Fruit fly (Drosophila melanogaster) whole organism, embryonic: Measurements from ENCODE around the gene CG6126.

ENCODE experiments used
- Atf-2 ChIP-seq: fragments of 200-800 bp; sonication (Bioruptor generic); optimal IDR thresholded peaks from 2 replicates; lab custom pipeline; 2016; ENCODE audit warnings: missing biosample characterization, missing genetic modification characterization
- BtbVII ChIP-seq: fragments of 200-800 bp; sonication (Bioruptor generic); optimal IDR thresholded peaks from 3 replicates; lab custom pipeline; 2017; ENCODE audit warnings: missing biosample characterization, mild to moderate bottlenecking, missing genetic modification characterization
- CG10274 ChIP-seq: fragments of 200-800 bp; sonication (Bioruptor generic); optimal IDR thresholded peaks from 3 replicates; lab custom pipeline; 2017; ENCODE audit warnings: missing biosample characterization, mild to moderate bottlenecking, missing genetic modification characterization
- CG10543 ChIP-seq: fragments of 200-800 bp; sonication (Bioruptor generic); optimal IDR thresholded peaks from 3 replicates; lab custom pipeline; 2017; ENCODE audit warnings: missing biosample characterization, mild to moderate bottlenecking, missing genetic modification characterization, moderate library complexity
- CG10565 ChIP-seq: fragments of 200-800 bp; sonication (Bioruptor generic); optimal IDR thresholded peaks from 3 replicates; lab custom pipeline; 2016; ENCODE audit warnings: missing biosample characterization, mild to moderate bottlenecking, missing genetic modification characterization
- CG10979 ChIP-seq: fragments of 200-800 bp; sonication (Bioruptor generic); optimal IDR thresholded peaks from 2 replicates; lab custom pipeline; 2018; ENCODE audit warnings: missing biosample characterization, mild to moderate bottlenecking, missing genetic modification characterization, moderate library complexity
- CG14014 ChIP-seq: fragments of 200-800 bp; sonication (Bioruptor generic); IDR thresholded peaks from 2 replicates; pipeline ENCODE4 v1.3.6; 2022; ENCODE audit warnings: missing biosample characterization, missing genetic modification characterization
- CG16863 ChIP-seq: fragments of 200-800 bp; sonication (Bioruptor generic); optimal IDR thresholded peaks from 3 replicates; lab custom pipeline; 2016; ENCODE audit warnings: missing biosample characterization, missing genetic modification characterization
- CG3281 ChIP-seq: fragments of 200-800 bp; sonication (Bioruptor generic); optimal IDR thresholded peaks from 3 replicates; lab custom pipeline; 2017; ENCODE audit warnings: missing biosample characterization, mild to moderate bottlenecking, missing genetic modification characterization
- CG4820 ChIP-seq: fragments of 200-800 bp; sonication (Bioruptor generic); optimal IDR thresholded peaks from 3 replicates; lab custom pipeline; 2016; ENCODE audit warnings: missing biosample characterization, missing genetic modification characterization
- CG6272 ChIP-seq: fragments of 200-800 bp; sonication (Bioruptor generic); IDR thresholded peaks from 2 replicates; pipeline ENCODE4 v1.3.6; 2022; ENCODE audit warnings: missing biosample characterization, missing genetic modification characterization
- CG8290 ChIP-seq, 3 experiments: fragments of 200-800 bp; sonication (Bioruptor generic); optimal IDR thresholded peaks; 2 replicates each; lab custom pipeline; 2016 to 2019; ENCODE audit warnings: missing biosample characterization in 3 of 3, missing genetic modification characterization in 3 of 3, mild to moderate bottlenecking in 2 of 3, moderate library complexity in 1 of 3
- CG9817 ChIP-seq: fragments of 200-800 bp; sonication (Bioruptor generic); optimal IDR thresholded peaks from 2 replicates; lab custom pipeline; 2018; ENCODE audit warnings: missing biosample characterization, mild to moderate bottlenecking, missing genetic modification characterization, moderate library complexity
- CG9876 ChIP-seq: fragments of 200-800 bp; sonication (Bioruptor generic); optimal IDR thresholded peaks from 2 replicates; lab custom pipeline; 2016; ENCODE audit warnings: missing biosample characterization, missing genetic modification characterization
- CoRest ChIP-seq: fragments of 200-800 bp; sonication (Bioruptor generic); optimal IDR thresholded peaks from 3 replicates; lab custom pipeline; 2018; ENCODE audit warnings: missing biosample characterization, mild to moderate bottlenecking, missing genetic modification characterization, moderate library complexity
- Dip3 ChIP-seq: fragments of 200-800 bp; sonication (Bioruptor generic); optimal IDR thresholded peaks from 3 replicates; lab custom pipeline; 2016; ENCODE audit warnings: missing biosample characterization, missing genetic modification characterization
- Hmx ChIP-seq: fragments of 200-800 bp; sonication (Bioruptor generic); optimal IDR thresholded peaks from 2 replicates; lab custom pipeline; 2016; ENCODE audit warnings: missing biosample characterization, missing genetic modification characterization
- Hsf ChIP-seq: fragments of 200-800 bp; sonication (Bioruptor generic); optimal IDR thresholded peaks from 3 replicates; lab custom pipeline; 2016; ENCODE audit warnings: missing biosample characterization, missing genetic modification characterization
- MBD-R2 ChIP-seq: fragments of 200-800 bp; sonication (Bioruptor generic); IDR thresholded peaks from 2 replicates; pipeline ENCODE4 v1.3.6; 2022; ENCODE audit warnings: missing biosample characterization, missing genetic modification characterization
- Mad ChIP-seq: fragments of 200-800 bp; sonication (Bioruptor generic); optimal IDR thresholded peaks from 2 replicates; lab custom pipeline; 2016; ENCODE audit warnings: missing biosample characterization, missing genetic modification characterization
- Nf-YA ChIP-seq: fragments of 200-800 bp; sonication (Bioruptor generic); IDR thresholded peaks from 2 replicates; pipeline ENCODE4 v1.3.6; 2022; ENCODE audit warnings: missing biosample characterization, missing genetic modification characterization
- Pdp1 ChIP-seq, 2 experiments: fragments of 200-800 bp; sonication (Bioruptor generic); optimal IDR thresholded peaks; 3 replicates each; lab custom pipeline; 2016; ENCODE audit warnings: missing biosample characterization in 2 of 2, missing genetic modification characterization in 2 of 2, mild to moderate bottlenecking in 1 of 2, moderate library complexity in 1 of 2
- Rfx ChIP-seq: fragments of 200-800 bp; sonication (Bioruptor generic); IDR thresholded peaks from 2 replicates; pipeline ENCODE4 v1.3.6; 2022; ENCODE audit warnings: missing biosample characterization, missing genetic modification characterization
- Sry-β ChIP-seq: fragments of 200-800 bp; sonication (Bioruptor generic); optimal IDR thresholded peaks from 2 replicates; lab custom pipeline; 2018; ENCODE audit warnings: missing biosample characterization, mild to moderate bottlenecking, missing genetic modification characterization, moderate library complexity
- bsh ChIP-seq, 2 experiments: fragments of 200-800 bp; sonication (Bioruptor generic); optimal IDR thresholded peaks; 2 replicates each; lab custom pipeline; 2017 to 2018; ENCODE audit warnings: mild to moderate bottlenecking in 2 of 2, missing biosample characterization in 2 of 2, missing genetic modification characterization in 2 of 2, moderate library complexity in 1 of 2
- cad ChIP-seq: fragments of >200 bp; optimal IDR thresholded peaks from 2 replicates; lab custom pipeline; 2017; ENCODE audit warnings: missing biosample characterization, missing genetic modification characterization
- cato ChIP-seq: fragments of 200-800 bp; sonication (Bioruptor generic); optimal IDR thresholded peaks from 2 replicates; lab custom pipeline; 2016; ENCODE audit warnings: missing biosample characterization, missing genetic modification characterization, borderline replicate concordance
- caup ChIP-seq: fragments of 200-800 bp; sonication (Bioruptor generic); optimal IDR thresholded peaks from 3 replicates; lab custom pipeline; 2017; ENCODE audit warnings: missing biosample characterization, mild to moderate bottlenecking, missing genetic modification characterization, moderate library complexity; ENCODE audit not compliant: severe bottlenecking
- chn ChIP-seq: fragments of 200-800 bp; sonication (Bioruptor generic); optimal IDR thresholded peaks from 2 replicates; lab custom pipeline; 2016; ENCODE audit warnings: missing biosample characterization, missing genetic modification characterization
- crc ChIP-seq: fragments of 200-800 bp; sonication (Bioruptor generic); optimal IDR thresholded peaks from 2 replicates; lab custom pipeline; 2016; ENCODE audit warnings: missing biosample characterization, missing genetic modification characterization
- cwo ChIP-seq: fragments of 200-800 bp; sonication (Bioruptor generic); optimal IDR thresholded peaks from 3 replicates; lab custom pipeline; 2017; ENCODE audit warnings: missing biosample characterization, missing genetic modification characterization, mild to moderate bottlenecking, moderate library complexity, missing genetic modification reagents
- danr ChIP-seq: fragments of 200-800 bp; sonication (Bioruptor generic); IDR thresholded peaks from 2 replicates; pipeline ENCODE4 v1.3.6; 2022; ENCODE audit warnings: missing biosample characterization, missing genetic modification characterization
- dpn ChIP-seq, 2 experiments: fragments of 200-800 bp; sonication (Bioruptor generic); optimal IDR thresholded peaks; 3 replicates each; lab custom pipeline; 2016; ENCODE audit warnings: missing biosample characterization in 2 of 2, missing genetic modification characterization in 2 of 2
- dysf ChIP-seq: fragments of 200-800 bp; sonication (Bioruptor generic); IDR thresholded peaks from 3 replicates; pipeline ENCODE4 v1.3.6; 2022; ENCODE audit warnings: missing biosample characterization, missing genetic modification characterization
- esg ChIP-seq: fragments of 200-800 bp; sonication (Bioruptor generic); conservative IDR thresholded peaks from 2 replicates; pipeline ENCODE4 v1.3.6; 2022; ENCODE audit warnings: missing biosample characterization, missing genetic modification characterization
- ewg ChIP-seq: fragments of 200-800 bp; sonication (Bioruptor generic); optimal IDR thresholded peaks from 3 replicates; lab custom pipeline; 2017; ENCODE audit warnings: mild to moderate bottlenecking, missing biosample characterization, missing genetic modification reagents, missing genetic modification characterization
- hbn ChIP-seq: fragments of 200-800 bp; sonication (Bioruptor generic); IDR thresholded peaks from 2 replicates; pipeline ENCODE4 v1.3.6; 2022; ENCODE audit warnings: missing biosample characterization, missing genetic modification characterization; ENCODE audit not compliant: partially characterized antibody
- inv ChIP-seq: fragments of 200-800 bp; sonication (Bioruptor generic); IDR thresholded peaks from 2 replicates; pipeline ENCODE4 v1.3.6; 2022; ENCODE audit warnings: missing biosample characterization, missing genetic modification characterization; ENCODE audit not compliant: partially characterized antibody
- ken ChIP-seq: fragments of 200-800 bp; sonication (Bioruptor generic); IDR thresholded peaks from 3 replicates; pipeline ENCODE4 v1.3.6; 2022; ENCODE audit warnings: missing biosample characterization, missing genetic modification characterization
- lbe ChIP-seq: fragments of 200-800 bp; sonication (Bioruptor generic); optimal IDR thresholded peaks from 2 replicates; lab custom pipeline; 2016; ENCODE audit warnings: missing biosample characterization, mild to moderate bottlenecking, missing genetic modification characterization
- maf-S ChIP-seq: fragments of 200-800 bp; sonication (Bioruptor generic); optimal IDR thresholded peaks from 2 replicates; lab custom pipeline; 2016; ENCODE audit warnings: missing biosample characterization, missing genetic modification characterization
- mam ChIP-seq: fragments of 200-800 bp; sonication (Bioruptor generic); optimal IDR thresholded peaks from 3 replicates; lab custom pipeline; 2016; ENCODE audit warnings: missing biosample characterization, missing genetic modification characterization
- run ChIP-seq: fragments of 200-800 bp; sonication (Bioruptor generic); optimal IDR thresholded peaks from 3 replicates; lab custom pipeline; 2018; ENCODE audit warnings: missing biosample characterization, mild to moderate bottlenecking, missing genetic modification characterization
- shn ChIP-seq: fragments of 200-800 bp; sonication (Bioruptor generic); optimal IDR thresholded peaks from 3 replicates; lab custom pipeline; 2016; ENCODE audit warnings: missing biosample characterization, missing genetic modification characterization
- wek ChIP-seq: fragments of 200-800 bp; sonication (Bioruptor generic); optimal IDR thresholded peaks from 3 replicates; lab custom pipeline; 2018; ENCODE audit warnings: missing biosample characterization, mild to moderate bottlenecking, missing genetic modification characterization, moderate library complexity
- zen ChIP-seq: fragments of 200-800 bp; sonication (Bioruptor generic); optimal IDR thresholded peaks from 3 replicates; lab custom pipeline; 2018; ENCODE audit warnings: missing biosample characterization, mild to moderate bottlenecking, missing genetic modification characterization, moderate library complexity
- zfh1 ChIP-seq: fragments of 200-800 bp; sonication (Bioruptor generic); IDR thresholded peaks from 3 replicates; pipeline ENCODE4 v1.3.6; 2022; ENCODE audit warnings: missing biosample characterization, missing genetic modification characterization
- zfh2 ChIP-seq: fragments of 200-800 bp; sonication (Bioruptor generic); optimal IDR thresholded peaks from 2 replicates; lab custom pipeline; 2016; ENCODE audit warnings: missing biosample characterization, missing genetic modification characterization

The CG6126 gene

dm6 chr3R:16236713-16237641 lies 34.1 kb upstream of the CG6126 start (continued):
- TF ChIP-seq zen, result peak; percentile 95
- TF ChIP-seq Sry-β (GFP tag; lab: Kevin White, UChicago), result peak; percentile 65
- TF ChIP-seq cwo (GFP tag; lab: Kevin White, UChicago), result peak; percentile 96
- TF ChIP-seq zfh2 (GFP tag; lab: Kevin White, UChicago), result peak; percentile 84
- peak; percentile 98 for TF ChIP-seq BtbVII (GFP tag; lab: Kevin White, UChicago)
- no peak for TF ChIP-seq hbn (GFP tag; lab: Robert Waterston, UW)
- no peak for TF ChIP-seq MBD-R2 (GFP tag; lab: Robert Waterston, UW)
- TF ChIP-seq CG9876 (GFP tag; lab: Kevin White, UChicago), result peak; percentile 61
- TF ChIP-seq maf-S (GFP tag; lab: Kevin White, UChicago), result peak; percentile 54
- TF ChIP-seq bsh (GFP tag; optimal IDR thresholded peaks at IDR 0.05; lab: Kevin White, UChicago), result peak; percentile 92 to 99
- TF ChIP-seq mam (GFP tag; lab: Kevin White, UChicago), result peak; percentile 87
- peak; percentile 97 for TF ChIP-seq CG6272
- peak; percentile 95 for TF ChIP-seq lbe (GFP tag; lab: Kevin White, UChicago)
- no peak for TF ChIP-seq esg (GFP tag; lab: Robert Waterston, UW)
- peak; percentile 71 for TF ChIP-seq shn (GFP tag; lab: Kevin White, UChicago)
- peak; percentile 70 for TF ChIP-seq CG16863 (GFP tag; lab: Kevin White, UChicago)
- peak; percentile 70 for TF ChIP-seq Dip3 (GFP tag; lab: Kevin White, UChicago)
- TF ChIP-seq caup (GFP tag; lab: Kevin White, UChicago), result peak; percentile 97
- TF ChIP-seq CoRest (tag; lab: Kevin White, UChicago), result peak; percentile 99
- no peak for TF ChIP-seq inv
- TF ChIP-seq chn (GFP tag; lab: Kevin White, UChicago), result peak; percentile 92
- peak; percentile 84 for TF ChIP-seq Hsf (GFP tag; lab: Kevin White, UChicago)
- peak; percentile 49 for TF ChIP-seq Hmx
- peak; percentile 62 for TF ChIP-seq wek (GFP tag; lab: Kevin White, UChicago)
- TF ChIP-seq CG10565, result peak; percentile 46
- TF ChIP-seq CG10274, result peak; percentile 88
- peak; percentile 82 for TF ChIP-seq CG8290 (GFP tag; optimal IDR thresholded peaks at IDR 0.05; lab: Kevin White, UChicago)
- TF ChIP-seq CG8290 (tag; optimal IDR thresholded peaks at IDR 0.05; lab: Kevin White, UChicago), result peak; percentile 40 to 91
- TF ChIP-seq cad, result no peak
- TF ChIP-seq CG9817, result peak; percentile 98
- peak; percentile 62 for TF ChIP-seq Atf-2
- peak; percentile 86 to 98 for TF ChIP-seq dpn (GFP tag; optimal IDR thresholded peaks at IDR 0.05; lab: Kevin White, UChicago)
- peak; percentile 92 for TF ChIP-seq ewg (GFP tag; lab: Kevin White, UChicago)
- peak; percentile 97 for TF ChIP-seq run (tag; lab: Kevin White, UChicago)
- no peak for TF ChIP-seq zfh1 (GFP tag; lab: Robert Waterston, UW)
- TF ChIP-seq CG3281 (GFP tag; lab: Kevin White, UChicago), result peak; percentile 98
- TF ChIP-seq danr (GFP tag; lab: Robert Waterston, UW), result no peak
- TF ChIP-seq CG10543 (GFP tag; lab: Kevin White, UChicago), result peak; percentile 97
- TF ChIP-seq cato, result peak; percentile 94
- peak; percentile 96 for TF ChIP-seq CG4820
- TF ChIP-seq Pdp1 (GFP tag; optimal IDR thresholded peaks at IDR 0.05; lab: Kevin White, UChicago), result peak; percentile 73 to 89
- peak; percentile 76 for TF ChIP-seq crc
- no peak for TF ChIP-seq Rfx (GFP tag; lab: Robert Waterston, UW)
- peak; percentile 85 for TF ChIP-seq Mad (GFP tag; lab: Kevin White, UChicago)
- peak; percentile 98 for TF ChIP-seq CG10979 (tag; lab: Kevin White, UChicago)
- TF ChIP-seq CG14014 (GFP tag; lab: Robert Waterston, UW), result no peak
- TF ChIP-seq Nf-YA (GFP tag; lab: Robert Waterston, UW), result no peak
- no peak for TF ChIP-seq ken (GFP tag; lab: Robert Waterston, UW)
- no peak for TF ChIP-seq dysf (GFP tag; lab: Robert Waterston, UW)
